Worm (Caenorhabditis elegans): ENCODE measurements around the gene R02F11.12.

The R02F11.12 gene

ce11 chrV:4775140-4775539, 15.3 kb upstream of the R02F11.12 start:
- no peak for TF ChIP-seq ceh-36 (tag; optimal IDR thresholded peaks at IDR 0.05)
- no peak for TF ChIP-seq tbx-11 (GFP tag; IDR thresholded peaks at IDR 0.05)
- TF ChIP-seq tra-4 (tag; optimal IDR thresholded peaks at IDR 0.05): no peak
- TF ChIP-seq F13C5.2 (tag; optimal IDR thresholded peaks at IDR 0.05): no peak
- TF ChIP-seq scrt-1 (GFP tag; IDR thresholded peaks at IDR 0.05): no peak
- TF ChIP-seq hmg-4 (GFP tag; optimal IDR thresholded peaks at IDR 0.05): no peak
- no peak for TF ChIP-seq flt-1 (GFP tag; IDR thresholded peaks at IDR 0.05)
- TF ChIP-seq hmbx-1 (tag; optimal IDR thresholded peaks at IDR 0.05): no peak
- no peak for TF ChIP-seq ets-7 (tag; optimal IDR thresholded peaks at IDR 0.05)
- TF ChIP-seq hnd-1 (tag; optimal IDR thresholded peaks at IDR 0.05): no peak

ce11 chrV:4777388-4777986, 13.0 kb upstream of the R02F11.12 start, which contains the start of gene C18G1.1:
C18G1.1 (plus strand) TSS chrV:4777960.
- no peak for TF ChIP-seq aly-1 (tag; optimal IDR thresholded peaks at IDR 0.05)
- no peak for TF ChIP-seq scrt-1 (GFP tag; IDR thresholded peaks at IDR 0.05)
- TF ChIP-seq hnd-1 (tag; optimal IDR thresholded peaks at IDR 0.05): no peak
- no peak for TF ChIP-seq hmbx-1 (tag; optimal IDR thresholded peaks at IDR 0.05)
- no peak for TF ChIP-seq tbx-37 (GFP tag; conservative IDR thresholded peaks at IDR 0.05)
- TF ChIP-seq hmg-4 (GFP tag; optimal IDR thresholded peaks at IDR 0.05): no peak
- no peak for TF ChIP-seq ceh-13 (GFP tag; optimal IDR thresholded peaks at IDR 0.05)
- no peak for TF ChIP-seq sea-1 (GFP tag; conservative IDR thresholded peaks at IDR 0.05)
- no peak for TF ChIP-seq pes-1 (GFP tag; IDR thresholded peaks at IDR 0.05)
- TF ChIP-seq ets-7 (tag; optimal IDR thresholded peaks at IDR 0.05): no peak
- TF ChIP-seq ama-1 (optimal IDR thresholded peaks at IDR 0.05): no peak
- TF ChIP-seq B0310.2 (tag; optimal IDR thresholded peaks at IDR 0.05): no peak
- TF ChIP-seq F13C5.2 (tag; optimal IDR thresholded peaks at IDR 0.05): no peak
- TF ChIP-seq ceh-36 (tag; optimal IDR thresholded peaks at IDR 0.05): no peak
- TF ChIP-seq tbx-11 (GFP tag; IDR thresholded peaks at IDR 0.05): no peak
- TF ChIP-seq tra-4 (tag; optimal IDR thresholded peaks at IDR 0.05): no peak
- no peak for TF ChIP-seq flt-1 (GFP tag; IDR thresholded peaks at IDR 0.05)

ce11 chrV:4783313-4783712, 7.2 kb upstream of the R02F11.12 start, which contains the start of gene Y60C6A.1:
Y60C6A.1 (plus strand) TSS chrV:4783613.
- TF ChIP-seq hmbx-1 (tag; optimal IDR thresholded peaks at IDR 0.05): no peak
- no peak for TF ChIP-seq scrt-1 (GFP tag; IDR thresholded peaks at IDR 0.05)
- no peak for TF ChIP-seq sea-1 (GFP tag; conservative IDR thresholded peaks at IDR 0.05)
- TF ChIP-seq flt-1 (GFP tag; IDR thresholded peaks at IDR 0.05): no peak
- no peak for TF ChIP-seq ets-7 (tag; optimal IDR thresholded peaks at IDR 0.05)
- no peak for TF ChIP-seq ama-1 (optimal IDR thresholded peaks at IDR 0.05)
- TF ChIP-seq tra-4 (tag; optimal IDR thresholded peaks at IDR 0.05): no peak
- no peak for TF ChIP-seq ceh-13 (GFP tag; optimal IDR thresholded peaks at IDR 0.05)
- TF ChIP-seq pes-1 (GFP tag; IDR thresholded peaks at IDR 0.05): no peak
- no peak for TF ChIP-seq ceh-36 (tag; optimal IDR thresholded peaks at IDR 0.05)
- TF ChIP-seq hmg-4 (GFP tag; optimal IDR thresholded peaks at IDR 0.05): no peak
- no peak for TF ChIP-seq hnd-1 (tag; optimal IDR thresholded peaks at IDR 0.05)
- TF ChIP-seq aly-1 (tag; optimal IDR thresholded peaks at IDR 0.05): no peak
- TF ChIP-seq tbx-37 (GFP tag; conservative IDR thresholded peaks at IDR 0.05): no peak

- no peak for TF ChIP-seq scrt-1 (GFP tag; IDR thresholded peaks at IDR 0.05)
- no peak for TF ChIP-seq ceh-13 (GFP tag; optimal IDR thresholded peaks at IDR 0.05)
- TF ChIP-seq hnd-1 (tag; optimal IDR thresholded peaks at IDR 0.05): no peak
- TF ChIP-seq sea-1 (GFP tag; conservative IDR thresholded peaks at IDR 0.05): no peak
- TF ChIP-seq ets-7 (tag; optimal IDR thresholded peaks at IDR 0.05): no peak
Measured at ce11 chrV:4785333-4785852, 5.1 kb upstream of the R02F11.12 start, which contains the start of the genes Y60C6A.2 and Y60C6A.3. Y60C6A.2 (minus strand) TSS chrV:4785433. Y60C6A.3 (plus strand) TSS chrV:4785802.

- TF ChIP-seq hmg-4 (GFP tag; optimal IDR thresholded peaks at IDR 0.05) (no peak), sea-1 (GFP tag; conservative IDR thresholded peaks at IDR 0.05) (no peak), scrt-1 (GFP tag; IDR thresholded peaks at IDR 0.05) (no peak), flt-1 (GFP tag; IDR thresholded peaks at IDR 0.05) (no peak), ets-7 (tag; optimal IDR thresholded peaks at IDR 0.05) (no peak)
Measured at ce11 chrV:4787166-4787565, 3.3 kb upstream of the R02F11.12 start, which contains the start of gene R02F11.9. R02F11.9 (plus strand) TSS chrV:4787466.

ce11 chrV:4787836-4788235, 2.6 kb upstream of the R02F11.12 start:
- TF ChIP-seq pes-1 (GFP tag; IDR thresholded peaks at IDR 0.05) (no peak), F13C5.2 (tag; optimal IDR thresholded peaks at IDR 0.05) (no peak), hmbx-1 (tag; optimal IDR thresholded peaks at IDR 0.05) (no peak), tbx-37 (GFP tag; conservative IDR thresholded peaks at IDR 0.05) (no peak), aly-1 (tag; optimal IDR thresholded peaks at IDR 0.05) (no peak), flt-1 (GFP tag; IDR thresholded peaks at IDR 0.05) (no peak), hnd-1 (tag; optimal IDR thresholded peaks at IDR 0.05) (no peak), ama-1 (optimal IDR thresholded peaks at IDR 0.05) (no peak), ceh-13 (GFP tag; optimal IDR thresholded peaks at IDR 0.05) (no peak), tbx-11 (GFP tag; IDR thresholded peaks at IDR 0.05) (no peak), hmg-4 (GFP tag; optimal IDR thresholded peaks at IDR 0.05) (no peak), B0310.2 (tag; optimal IDR thresholded peaks at IDR 0.05) (no peak), ets-7 (tag; optimal IDR thresholded peaks at IDR 0.05) (no peak), tra-4 (tag; optimal IDR thresholded peaks at IDR 0.05) (no peak), ceh-36 (tag; optimal IDR thresholded peaks at IDR 0.05) (no peak), scrt-1 (GFP tag; IDR thresholded peaks at IDR 0.05) (no peak), sea-1 (GFP tag; conservative IDR thresholded peaks at IDR 0.05) (no peak)

ce11 chrV:4788823-4789222, 1.6 kb upstream of the R02F11.12 start, which contains the start of gene R02F11.10:
R02F11.10 (plus strand) TSS chrV:4789123.
- TF ChIP-seq sea-1 (GFP tag; conservative IDR thresholded peaks at IDR 0.05) (no peak), F13C5.2 (tag; optimal IDR thresholded peaks at IDR 0.05) (no peak)

Measured in whole organism, early embryonic.